Fruit fly (Drosophila melanogaster) whole organism, embryonic: ENCODE results near the gene CG33269.

Source experiments
- ATbp ChIP-seq: fragments of 200-800 bp; sonication (Bioruptor generic); optimal IDR thresholded peaks from 2 replicates; lab custom pipeline; 2017; ENCODE audit warnings: missing biosample characterization, mild to moderate bottlenecking, missing genetic modification characterization, missing genetic modification reagents
- CG10462 ChIP-seq: fragments of 200-800 bp; sonication (Bioruptor generic); optimal IDR thresholded peaks from 2 replicates; lab custom pipeline; 2016; ENCODE audit warnings: missing biosample characterization, missing genetic modification characterization
- CG12104 ChIP-seq: fragments of 200-800 bp; sonication (Bioruptor generic); optimal IDR thresholded peaks from 3 replicates; lab custom pipeline; 2016; ENCODE audit warnings: missing biosample characterization, missing genetic modification characterization
- CG12299 ChIP-seq: fragments of 200-800 bp; sonication (Bioruptor generic); optimal IDR thresholded peaks from 2 replicates; lab custom pipeline; 2018; ENCODE audit warnings: missing biosample characterization, mild to moderate bottlenecking, missing genetic modification characterization
- CG14014 ChIP-seq: fragments of 200-800 bp; sonication (Bioruptor generic); IDR thresholded peaks from 2 replicates; pipeline ENCODE4 v1.3.6; 2022; ENCODE audit warnings: missing biosample characterization, missing genetic modification characterization
- CG14860 ChIP-seq: fragments of 200-800 bp; sonication (Bioruptor generic); IDR thresholded peaks from 3 replicates; pipeline ENCODE4 v1.3.6; 2022; ENCODE audit warnings: missing biosample characterization, missing genetic modification characterization; ENCODE audit not compliant: partially characterized antibody
- CG15514 ChIP-seq: fragments of 200-800 bp; sonication (Bioruptor generic); optimal IDR thresholded peaks from 3 replicates; lab custom pipeline; 2017; ENCODE audit warnings: missing biosample characterization, missing genetic modification characterization, mild to moderate bottlenecking, moderate library complexity, missing genetic modification reagents
- CG17186 ChIP-seq: fragments of 200-800 bp; sonication (Bioruptor generic); optimal IDR thresholded peaks from 3 replicates; lab custom pipeline; 2017; ENCODE audit warnings: missing biosample characterization, missing genetic modification reagents, missing genetic modification characterization
- CG17912 ChIP-seq: fragments of 200-800 bp; sonication (Bioruptor generic); optimal IDR thresholded peaks from 2 replicates; lab custom pipeline; 2018; ENCODE audit warnings: missing biosample characterization, mild to moderate bottlenecking, missing genetic modification characterization
- CG18599 ChIP-seq: fragments of 200-800 bp; sonication (Bioruptor generic); optimal IDR thresholded peaks from 3 replicates; lab custom pipeline; 2017; ENCODE audit warnings: missing biosample characterization, missing genetic modification characterization, mild to moderate bottlenecking, moderate library complexity, missing genetic modification reagents
- CG31365 ChIP-seq: fragments of 200-800 bp; sonication (Bioruptor generic); optimal IDR thresholded peaks from 2 replicates; lab custom pipeline; 2018; ENCODE audit warnings: missing biosample characterization, mild to moderate bottlenecking, missing genetic modification characterization
- CG3163 ChIP-seq: fragments of 200-800 bp; sonication (Bioruptor generic); optimal IDR thresholded peaks from 3 replicates; lab custom pipeline; 2016; ENCODE audit warnings: missing biosample characterization, missing genetic modification characterization
- CG3281 ChIP-seq: fragments of 200-800 bp; sonication (Bioruptor generic); optimal IDR thresholded peaks from 3 replicates; lab custom pipeline; 2017; ENCODE audit warnings: missing biosample characterization, mild to moderate bottlenecking, missing genetic modification characterization
- CG4854 ChIP-seq: fragments of 200-800 bp; sonication (Bioruptor generic); optimal IDR thresholded peaks from 2 replicates; lab custom pipeline; 2016; ENCODE audit warnings: missing biosample characterization, missing genetic modification characterization, inconsistent platforms
- CG6765 ChIP-seq: fragments of 200-800 bp; sonication (Bioruptor generic); optimal IDR thresholded peaks from 3 replicates; lab custom pipeline; 2017; ENCODE audit warnings: missing biosample characterization, mild to moderate bottlenecking, missing genetic modification characterization
- CG7786 ChIP-seq: fragments of 200-800 bp; sonication (Bioruptor generic); optimal IDR thresholded peaks from 2 replicates; lab custom pipeline; 2016; ENCODE audit warnings: missing biosample characterization, missing genetic modification characterization
- Chrac-16 ChIP-seq: fragments of 200-800 bp; sonication (Bioruptor generic); optimal IDR thresholded peaks from 3 replicates; lab custom pipeline; 2016; ENCODE audit warnings: missing biosample characterization, missing genetic modification characterization
- D19A ChIP-seq: fragments of 200-800 bp; optimal IDR thresholded peaks from 3 replicates; lab custom pipeline; 2019; ENCODE audit warnings: missing biosample characterization, mild to moderate bottlenecking, missing genetic modification characterization, moderate library complexity
- Gug ChIP-seq: fragments of 200-800 bp; sonication (Bioruptor generic); IDR thresholded peaks from 4 replicates; pipeline ENCODE4 v1.3.6; 2022; ENCODE audit warnings: missing biosample characterization, missing genetic modification characterization
- HLHmδ ChIP-seq: fragments of 200-800 bp; sonication (Bioruptor generic); optimal IDR thresholded peaks from 2 replicates; lab custom pipeline; 2018; ENCODE audit warnings: missing biosample characterization, mild to moderate bottlenecking, missing genetic modification characterization, moderate library complexity
- Hey ChIP-seq: fragments of 200-800 bp; sonication (Bioruptor generic); optimal IDR thresholded peaks from 3 replicates; lab custom pipeline; 2018; ENCODE audit warnings: missing biosample characterization, mild to moderate bottlenecking, missing genetic modification characterization
- Kr ChIP-seq: fragments of 200-800 bp; sonication (Bioruptor generic); optimal IDR thresholded peaks from 2 replicates; lab custom pipeline; 2017; ENCODE audit warnings: missing biosample characterization, mild to moderate bottlenecking, missing genetic modification characterization
- Nf-YB ChIP-seq: fragments of 200-800 bp; sonication (Bioruptor generic); optimal IDR thresholded peaks from 3 replicates; lab custom pipeline; 2019; ENCODE audit warnings: missing biosample characterization, mild to moderate bottlenecking, missing genetic modification characterization, moderate library complexity
- Pdp1 ChIP-seq, 2 experiments: fragments of 200-800 bp; sonication (Bioruptor generic); optimal IDR thresholded peaks; 3 replicates each; lab custom pipeline; 2016; ENCODE audit warnings: missing biosample characterization in 2 of 2, missing genetic modification characterization in 2 of 2, mild to moderate bottlenecking in 1 of 2, moderate library complexity in 1 of 2
- Sin3A ChIP-seq: fragments of >200 bp; optimal IDR thresholded peaks from 2 replicates; lab custom pipeline; 2018
- Taf1 ChIP-seq: fragments of 200-800 bp; sonication (Bioruptor generic); IDR thresholded peaks from 2 replicates; pipeline ENCODE4 v1.3.6; 2022; ENCODE audit warnings: missing biosample characterization, missing genetic modification characterization
- ash1 ChIP-seq: fragments of 200-800 bp; sonication (Bioruptor generic); optimal IDR thresholded peaks from 2 replicates; lab custom pipeline; 2018; ENCODE audit warnings: missing biosample characterization, mild to moderate bottlenecking, missing genetic modification characterization
- caup ChIP-seq: fragments of 200-800 bp; sonication (Bioruptor generic); optimal IDR thresholded peaks from 3 replicates; lab custom pipeline; 2017; ENCODE audit warnings: missing biosample characterization, mild to moderate bottlenecking, missing genetic modification characterization, moderate library complexity; ENCODE audit not compliant: severe bottlenecking
- emc ChIP-seq: fragments of 200-800 bp; sonication (Bioruptor generic); optimal IDR thresholded peaks from 2 replicates; lab custom pipeline; 2016; ENCODE audit warnings: missing biosample characterization, missing genetic modification characterization
- ewg ChIP-seq: fragments of 200-800 bp; sonication (Bioruptor generic); optimal IDR thresholded peaks from 3 replicates; lab custom pipeline; 2017; ENCODE audit warnings: mild to moderate bottlenecking, missing biosample characterization, missing genetic modification reagents, missing genetic modification characterization
- eyg ChIP-seq: fragments of 200-800 bp; sonication (Bioruptor generic); optimal IDR thresholded peaks from 3 replicates; lab custom pipeline; 2016; ENCODE audit warnings: missing biosample characterization, missing genetic modification characterization
- fd64A ChIP-seq: fragments of 200-800 bp; sonication (Bioruptor generic); optimal IDR thresholded peaks from 3 replicates; lab custom pipeline; 2018; ENCODE audit warnings: missing biosample characterization, mild to moderate bottlenecking, missing genetic modification characterization
- gce ChIP-seq: fragments of 200-800 bp; sonication (Bioruptor generic); IDR thresholded peaks from 3 replicates; pipeline ENCODE4 v1.3.6; 2022; ENCODE audit warnings: missing biosample characterization, missing genetic modification characterization
- gcm ChIP-seq: fragments of 200-800 bp; sonication (Bioruptor generic); optimal IDR thresholded peaks from 2 replicates; lab custom pipeline; 2019; ENCODE audit warnings: missing biosample characterization, mild to moderate bottlenecking, missing genetic modification characterization, moderate library complexity
- gfzf ChIP-seq: fragments of 200-800 bp; sonication (Bioruptor generic); optimal IDR thresholded peaks from 2 replicates; lab custom pipeline; 2016; ENCODE audit warnings: missing biosample characterization, mild to moderate bottlenecking, missing genetic modification characterization, moderate library complexity
- her ChIP-seq: fragments of 200-800 bp; sonication (Bioruptor generic); optimal IDR thresholded peaks from 2 replicates; lab custom pipeline; 2016; ENCODE audit warnings: missing biosample characterization, missing genetic modification characterization
- org-1 ChIP-seq: fragments of 200-800 bp; sonication (Bioruptor generic); optimal IDR thresholded peaks from 2 replicates; lab custom pipeline; 2017; ENCODE audit warnings: missing biosample characterization, missing genetic modification characterization
- pan ChIP-seq, 4 experiments: fragments of >200 bp in 3 of 4; fragments of 200-800 bp in 1 of 4; sonication (Bioruptor generic) in 1 of 4; optimal IDR thresholded peaks in 3 of 4; IDR thresholded peaks in 1 of 4; 2 replicates each; pipeline versions ENCODE4 v1.3.6 to Lab custom; 2017 to 2022; ENCODE audit warnings: missing biosample characterization in 2 of 4, missing genetic modification characterization in 2 of 4, mixed read lengths in 1 of 4
- pb ChIP-seq: fragments of 200-800 bp; sonication (Bioruptor generic); optimal IDR thresholded peaks from 3 replicates; lab custom pipeline; 2016; ENCODE audit warnings: missing biosample characterization, missing genetic modification characterization
- pita ChIP-seq: fragments of 200-800 bp; sonication (Bioruptor generic); optimal IDR thresholded peaks from 2 replicates; lab custom pipeline; 2017; ENCODE audit warnings: missing biosample characterization, mild to moderate bottlenecking, missing genetic modification characterization
- run ChIP-seq: fragments of 200-800 bp; sonication (Bioruptor generic); optimal IDR thresholded peaks from 3 replicates; lab custom pipeline; 2018; ENCODE audit warnings: missing biosample characterization, mild to moderate bottlenecking, missing genetic modification characterization
- sens ChIP-seq: fragments of 200-800 bp; sonication (Bioruptor generic); peaks from one replicate; lab custom pipeline; 2016; ENCODE audit warnings: missing biosample characterization, missing genetic modification characterization
- toy ChIP-seq: fragments of 200-800 bp; sonication (Bioruptor generic); IDR thresholded peaks from 2 replicates; pipeline ENCODE4 v1.3.6; 2022; ENCODE audit warnings: missing biosample characterization, missing genetic modification characterization
- unc-4 ChIP-seq: fragments of 200-800 bp; sonication (Bioruptor generic); IDR thresholded peaks from 2 replicates; pipeline ENCODE4 v1.3.6; 2022; ENCODE audit warnings: missing biosample characterization, missing genetic modification characterization; ENCODE audit not compliant: partially characterized antibody
- vvl ChIP-seq: fragments of 200-800 bp; sonication (Bioruptor generic); IDR thresholded peaks from 2 replicates; pipeline ENCODE4 v1.3.6; 2022; ENCODE audit warnings: missing biosample characterization, missing genetic modification characterization
- yki ChIP-seq: fragments of >200 bp; optimal IDR thresholded peaks from 3 replicates; lab custom pipeline; 2018

The CG33269 gene

dm6 chr3L:11577395-11577794 lies 4.6 kb downstream of the CG33269 start, which contains the start of gene CG33271 (continued):
- TF ChIP-seq Nf-YB (GFP tag; lab: Kevin White, UChicago) (no peak), CG18599 (GFP tag; lab: Kevin White, UChicago) (peak; percentile 31), Chrac-16 (no peak), D19A (tag; lab: Kevin White, UChicago) (no peak), Gug (no peak), CG12299 (tag; lab: Kevin White, UChicago) (no peak), fd64A (GFP tag; lab: Kevin White, UChicago) (no peak), Kr (no peak), CG12104 (no peak), CG10462 (GFP tag; lab: Kevin White, UChicago) (no peak), gfzf (GFP tag; lab: Kevin White, UChicago) (no peak), caup (GFP tag; lab: Kevin White, UChicago) (peak; percentile 16), emc (GFP tag; lab: Kevin White, UChicago) (no peak), pb (GFP tag; lab: Kevin White, UChicago) (no peak), Sin3A (lab: Kevin White, UChicago) (no peak), CG6765 (GFP tag; lab: Kevin White, UChicago) (peak; percentile 31), her (GFP tag; lab: Kevin White, UChicago) (no peak), CG14014 (no peak), gcm (GFP tag; lab: Kevin White, UChicago) (no peak), ash1 (GFP tag; lab: Kevin White, UChicago) (no peak), CG15514 (GFP tag; lab: Kevin White, UChicago) (peak; percentile 40), unc-4 (GFP tag; lab: Robert Waterston, UW) (no peak), Taf1 (no peak), vvl (GFP tag; lab: Robert Waterston, UW) (no peak), yki (lab: Kevin White, UChicago) (no peak), ATbp (no peak), CG31365 (tag; lab: Kevin White, UChicago) (no peak), org-1 (GFP tag; lab: Kevin White, UChicago) (no peak), Pdp1 (GFP tag; optimal IDR thresholded peaks at IDR 0.05; lab: Kevin White, UChicago) (no peak), HLHmδ (GFP tag; lab: Kevin White, UChicago) (no peak), eyg (GFP tag; lab: Kevin White, UChicago) (no peak), CG3281 (GFP tag; lab: Kevin White, UChicago) (peak; percentile 31), CG7786 (GFP tag; lab: Kevin White, UChicago) (no peak), run (tag; lab: Kevin White, UChicago) (no peak), CG17186 (GFP tag; lab: Kevin White, UChicago) (no peak), toy (GFP tag; lab: Robert Waterston, UW) (no peak), sens (GFP tag; lab: Kevin White, UChicago) (peak; percentile 12), gce (no peak), CG14860 (GFP tag; lab: Robert Waterston, UW) (no peak), pita (GFP tag; lab: Kevin White, UChicago) (no peak), CG3163 (GFP tag; lab: Kevin White, UChicago) (no peak), ewg (GFP tag; lab: Kevin White, UChicago) (no peak), CG4854 (GFP tag; lab: Kevin White, UChicago) (no peak), CG17912 (no peak), pan (optimal IDR thresholded peaks at IDR 0.05; lab: Kevin White, UChicago) (no peak), pan (GFP tag; optimal IDR thresholded peaks at IDR 0.05 in 1 of 2, IDR thresholded peaks at IDR 0.05 in 1 of 2) (no peak), Hey (tag; lab: Kevin White, UChicago) (no peak)
